Worm (Caenorhabditis elegans) whole organism, L4/young adult: ENCODE measurements around the gene wdr-31.

Experiments used
- W03F9.2 ChIP-seq: fragments of 150-350 bp; optimal IDR thresholded peaks from 2 replicates; lab custom pipeline; 2014; ENCODE audit warnings: missing biosample characterization, missing genetic modification characterization
- dao-5 ChIP-seq: sonication (generic microtip); optimal IDR thresholded peaks from 2 replicates; lab custom pipeline; 2016; ENCODE audit warnings: missing genotype, missing genetic modification characterization, moderate library complexity, missing compliant biosample characterization
- him-1 ChIP-seq: sonication (generic microtip); optimal IDR thresholded peaks from 2 replicates; lab custom pipeline; 2016; ENCODE audit warnings: missing genotype, missing genetic modification reagents, missing genetic modification characterization, missing compliant biosample characterization

- TF ChIP-seq dao-5 (tag; lab: Kevin White, UChicago) (no peak), W03F9.2 (tag; lab: Kevin White, UChicago) (no peak), him-1 (no peak)
Observed at ce11 chrII:2758476-2758875, 23.4 kb upstream of the wdr-31 start, which contains the start of gene fbxb-107.
